Worm (Caenorhabditis elegans): ENCODE measurements around the gene mpdu-1.

The mpdu-1 gene

DNA sequence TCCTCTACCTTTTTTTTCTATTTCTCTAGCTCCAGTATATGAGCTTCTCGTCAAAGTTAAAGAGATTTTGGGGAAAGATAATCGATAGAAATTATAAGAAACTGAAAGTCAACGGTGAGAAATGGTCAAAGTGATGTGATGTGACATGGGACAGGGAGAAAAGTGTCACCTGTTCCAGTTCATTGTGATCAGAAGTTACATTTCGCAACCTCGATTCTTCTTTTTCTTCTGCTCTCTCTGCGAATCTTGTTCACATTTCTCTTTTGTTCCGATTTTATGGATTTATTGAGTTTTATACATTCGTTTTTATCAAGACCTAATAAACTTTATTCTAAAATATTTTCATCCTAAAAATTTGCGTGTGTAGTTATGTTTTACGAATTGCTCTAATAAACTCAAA, 23.3 kb downstream of the mpdu-1 start:
- no peak for TF ChIP-seq tab-1 (GFP tag; IDR thresholded peaks at IDR 0.05)
- TF ChIP-seq T22C8.4 (GFP tag; IDR thresholded peaks at IDR 0.05) = no peak
- TF ChIP-seq cog-1 (tag; optimal IDR thresholded peaks at IDR 0.05) = no peak
- TF ChIP-seq flt-1 (GFP tag; IDR thresholded peaks at IDR 0.05) = no peak
- TF ChIP-seq ref-1 (GFP tag; conservative IDR thresholded peaks at IDR 0.05) = no peak
- TF ChIP-seq klf-2 (GFP tag; conservative IDR thresholded peaks at IDR 0.05) = no peak
- TF ChIP-seq ztf-23 (GFP tag; IDR thresholded peaks at IDR 0.05) = no peak
- no peak for TF ChIP-seq med-1 (GFP tag; optimal IDR thresholded peaks at IDR 0.05; ENCODE audit: insufficient read depth)
- no peak for TF ChIP-seq ztf-29 (GFP tag; IDR thresholded peaks at IDR 0.05)

- TF ChIP-seq ref-1 (GFP tag; conservative IDR thresholded peaks at IDR 0.05) = no peak
- no peak for TF ChIP-seq ztf-29 (GFP tag; IDR thresholded peaks at IDR 0.05)
- no peak for TF ChIP-seq tab-1 (GFP tag; IDR thresholded peaks at IDR 0.05)
- no peak for TF ChIP-seq ztf-23 (GFP tag; IDR thresholded peaks at IDR 0.05)
- no peak for TF ChIP-seq T22C8.4 (GFP tag; IDR thresholded peaks at IDR 0.05)
- no peak for TF ChIP-seq klf-2 (GFP tag; conservative IDR thresholded peaks at IDR 0.05)
These were observed 24.6 kb downstream of the mpdu-1 start, which contains the start of gene tmd-2 for ce11 chrV:8334360-8334759. Gene tmd-2 (plus strand): TSS chrV:8334660.

- TF ChIP-seq ref-1 (GFP tag; conservative IDR thresholded peaks at IDR 0.05) (0 out of 2 replicates have a peak, but pooled peaks have one; percentile 30), flt-1 (GFP tag; IDR thresholded peaks at IDR 0.05) (0 out of 2 replicates have a peak, but pooled peaks have one; percentile 57)
These were observed 29.6 kb downstream of the mpdu-1 start for ce11 chrV:8329390-8329789.

- TF ChIP-seq ref-1 (GFP tag; conservative IDR thresholded peaks at IDR 0.05) (no peak), cog-1 (tag; optimal IDR thresholded peaks at IDR 0.05) (no peak), tab-1 (GFP tag; IDR thresholded peaks at IDR 0.05) (no peak), ztf-29 (GFP tag; IDR thresholded peaks at IDR 0.05) (no peak), med-1 (GFP tag; optimal IDR thresholded peaks at IDR 0.05; ENCODE audit: insufficient read depth) (no peak), klf-2 (GFP tag; conservative IDR thresholded peaks at IDR 0.05) (no peak), ztf-23 (GFP tag; IDR thresholded peaks at IDR 0.05) (no peak), flt-1 (GFP tag; IDR thresholded peaks at IDR 0.05) (no peak), T22C8.4 (GFP tag; IDR thresholded peaks at IDR 0.05) (no peak)
These were observed 31.9 kb downstream of the mpdu-1 start for ce11 chrV:8327080-8327479.

DNA sequence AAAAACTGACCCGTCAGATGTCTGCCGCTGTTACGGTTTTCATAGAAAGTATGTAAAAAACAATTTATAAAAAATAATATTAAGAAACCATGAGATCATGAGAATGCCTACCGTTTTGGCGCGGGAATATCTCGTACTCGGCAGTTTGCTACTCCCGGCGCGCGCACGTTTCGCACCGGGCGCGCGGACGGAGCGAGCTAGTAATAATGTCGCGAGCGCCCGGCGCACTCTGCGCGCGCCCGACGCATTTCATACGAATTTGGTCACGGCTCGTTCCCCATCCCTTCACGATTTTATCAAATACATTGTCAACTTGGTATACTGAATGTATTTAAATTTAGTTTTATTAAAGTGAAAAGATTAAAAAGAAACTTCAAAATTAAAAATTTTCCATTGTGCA, 33.1 kb downstream of the mpdu-1 start:
- no peak for TF ChIP-seq ztf-23 (GFP tag; IDR thresholded peaks at IDR 0.05)

DNA sequence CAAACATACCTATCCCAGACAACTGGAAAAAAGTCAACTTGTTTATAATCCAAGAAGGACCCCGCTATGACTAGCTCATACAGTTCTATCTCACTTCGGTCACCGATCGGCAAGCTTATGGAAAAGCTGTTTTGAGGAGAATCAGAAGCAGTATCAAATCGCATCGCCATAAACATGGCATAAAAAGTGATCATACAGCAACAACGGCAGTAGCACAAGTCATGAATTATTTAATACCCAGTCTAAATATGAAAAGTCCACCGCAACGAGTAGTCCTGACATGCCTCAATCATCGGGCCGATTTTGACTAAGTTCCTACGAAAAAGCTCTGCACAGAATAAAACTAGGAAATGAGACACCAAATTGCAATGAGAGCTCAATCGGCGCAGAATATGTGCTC, 35.4 kb downstream of the mpdu-1 start:
- TF ChIP-seq T22C8.4 (GFP tag; IDR thresholded peaks at IDR 0.05) (no peak), med-1 (GFP tag; optimal IDR thresholded peaks at IDR 0.05; ENCODE audit: insufficient read depth) (no peak), klf-2 (GFP tag; conservative IDR thresholded peaks at IDR 0.05) (no peak), ztf-29 (GFP tag; IDR thresholded peaks at IDR 0.05) (no peak), tab-1 (GFP tag; IDR thresholded peaks at IDR 0.05) (no peak), ztf-23 (GFP tag; IDR thresholded peaks at IDR 0.05) (no peak), flt-1 (GFP tag; IDR thresholded peaks at IDR 0.05) (no peak), ref-1 (GFP tag; conservative IDR thresholded peaks at IDR 0.05) (no peak), cog-1 (tag; optimal IDR thresholded peaks at IDR 0.05) (no peak)

- TF ChIP-seq med-1 (GFP tag; optimal IDR thresholded peaks at IDR 0.05; ENCODE audit: insufficient read depth) = no peak
- TF ChIP-seq cog-1 (tag; optimal IDR thresholded peaks at IDR 0.05) = no peak
- no peak for TF ChIP-seq ref-1 (GFP tag; conservative IDR thresholded peaks at IDR 0.05)
These were observed 40.8 kb downstream of the mpdu-1 start, which contains the start of gene clec-219 for ce11 chrV:8318135-8318534. Gene clec-219 (plus strand): TSS chrV:8318435.

ce11 chrV:8314782-8315181, 44.2 kb downstream of the mpdu-1 start:
- TF ChIP-seq ztf-23 (GFP tag; IDR thresholded peaks at IDR 0.05) (peak; percentile 24; the same call in 1 of the 2 replicates), klf-2 (GFP tag; conservative IDR thresholded peaks at IDR 0.05) (peak; percentile 75), flt-1 (GFP tag; IDR thresholded peaks at IDR 0.05) (peak; percentile 56), tab-1 (GFP tag; IDR thresholded peaks at IDR 0.05) (peak; percentile 44; the same call in 1 of the 2 replicates)

- TF ChIP-seq ztf-23 (GFP tag; IDR thresholded peaks at IDR 0.05) (no peak), klf-2 (GFP tag; conservative IDR thresholded peaks at IDR 0.05) (no peak), cog-1 (tag; optimal IDR thresholded peaks at IDR 0.05) (no peak), ztf-29 (GFP tag; IDR thresholded peaks at IDR 0.05) (no peak), flt-1 (GFP tag; IDR thresholded peaks at IDR 0.05) (no peak), ref-1 (GFP tag; conservative IDR thresholded peaks at IDR 0.05) (no peak), T22C8.4 (GFP tag; IDR thresholded peaks at IDR 0.05) (no peak), med-1 (GFP tag; optimal IDR thresholded peaks at IDR 0.05; ENCODE audit: insufficient read depth) (no peak), tab-1 (GFP tag; IDR thresholded peaks at IDR 0.05) (no peak)
These were observed 47.8 kb downstream of the mpdu-1 start, which contains the start of gene W02D7.12 for ce11 chrV:8311210-8311609. Gene W02D7.12 (plus strand): TSS chrV:8311510.

All from whole organism, midembryonic.